Worm (Caenorhabditis elegans): ENCODE measurements around the gene srx-85.

ce11 chrV:11585122-11585521 lies 32.6 kb downstream of the srx-85 start:
- TF ChIP-seq hnd-1 (tag; optimal IDR thresholded peaks at IDR 0.05) (no peak), flt-1 (GFP tag; IDR thresholded peaks at IDR 0.05) (no peak)

Data from whole organism, early embryonic.